Fruit fly (Drosophila melanogaster): Measurements from ENCODE around the gene Gcat.

DNA sequence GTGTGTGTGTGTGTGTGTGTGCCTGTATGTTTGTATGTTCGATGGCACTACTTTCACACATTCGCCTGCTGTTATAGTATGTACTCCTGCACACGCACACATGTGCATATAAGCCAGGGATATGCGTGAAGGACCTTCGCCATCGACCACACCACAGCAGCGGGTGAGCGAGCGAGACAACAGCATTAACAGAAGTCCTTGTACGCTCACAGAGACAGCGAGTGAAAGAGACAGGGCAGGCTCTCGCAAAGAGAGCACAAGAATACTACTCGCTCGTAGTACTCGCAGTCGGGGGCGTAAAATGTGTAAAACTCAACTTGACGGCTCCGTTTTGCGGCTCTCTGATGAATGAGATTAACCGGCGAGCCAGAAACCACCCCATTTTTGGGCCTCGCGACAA, 35.7 kb downstream of the Gcat start:
- no peak for TF ChIP-seq tj (GFP tag; optimal IDR thresholded peaks at IDR 0.05)
- no peak for TF ChIP-seq CG14711 (tag; optimal IDR thresholded peaks at IDR 0.05)
- TF ChIP-seq cnc (optimal IDR thresholded peaks at IDR 0.05), result no peak
- no peak for TF ChIP-seq CG5204 (GFP tag; optimal IDR thresholded peaks at IDR 0.05)
- no peak for TF ChIP-seq CG7045 (GFP tag; optimal IDR thresholded peaks at IDR 0.05)
- no peak for TF ChIP-seq kay (GFP tag; ENCODE audit: borderline replicate concordance)
- TF ChIP-seq pad (GFP tag; optimal IDR thresholded peaks at IDR 0.05), result no peak
